Worm (Caenorhabditis elegans): ENCODE results near the gene D2007.1.
A peak's percentile ranks its signal among the peaks of the same experiment; 100 is the strongest.

D2007.1 gene

ce11 chrIII:8144574-8145065 lies 10.6 kb upstream of the D2007.1 start, which contains the start of the genes C14B9.8 and mrpl-18 (continued):
- TF ChIP-seq somi-1 (GFP tag; optimal IDR thresholded peaks at IDR 0.05) (no peak), K11D2.4 (GFP tag; IDR thresholded peaks at IDR 0.05) (0 out of 2 replicates have a peak, but pooled peaks have one; percentile 18), snpc-4 (GFP tag; optimal IDR thresholded peaks at IDR 0.05) (peak; percentile 8), snpc-4 (tag; optimal IDR thresholded peaks at IDR 0.05) (peak in 1 of 4 experiments; percentile 16), nhr-80 (tag; optimal IDR thresholded peaks at IDR 0.05) (no peak), tbp1 (GFP tag; optimal IDR thresholded peaks at IDR 0.05) (no peak), F23B12.7 (tag; optimal IDR thresholded peaks at IDR 0.05; ENCODE audit: insufficient read depth) (peak; percentile 16), nhr-120 (GFP tag; IDR thresholded peaks at IDR 0.05) (no peak), dox-1 (GFP tag; IDR thresholded peaks at IDR 0.05) (no peak), zim-3 (tag; optimal IDR thresholded peaks at IDR 0.05) (no peak), mel-28 (tag; optimal IDR thresholded peaks at IDR 0.05; ENCODE audit: borderline replicate concordance) (no peak), ceh-58 (GFP tag; IDR thresholded peaks at IDR 0.05) (no peak), ekl-4 (GFP tag; IDR thresholded peaks at IDR 0.05) (0 out of 2 replicates have a peak, but pooled peaks have one; percentile 32), rpc-1 (optimal IDR thresholded peaks at IDR 0.05) (no peak), rpc-1 (tag; optimal IDR thresholded peaks at IDR 0.05) (no peak), fkh-3 (tag; optimal IDR thresholded peaks at IDR 0.05) (no peak), lin-26 (GFP tag; IDR thresholded peaks at IDR 0.05) (no peak), mxl-1 (tag; optimal IDR thresholded peaks at IDR 0.05) (no peak), hrde-1 (tag; optimal IDR thresholded peaks at IDR 0.05; ENCODE audit: borderline replicate concordance) (no peak), F37B4.10 (GFP tag; IDR thresholded peaks at IDR 0.05) (no peak), ztf-3 (GFP tag; optimal IDR thresholded peaks at IDR 0.05) (no peak), ztf-18 (tag; optimal IDR thresholded peaks at IDR 0.05) (no peak), ccch-3 (GFP tag; optimal IDR thresholded peaks at IDR 0.05) (no peak), akir-1 (GFP tag; optimal IDR thresholded peaks at IDR 0.05) (no peak), nhr-179 (tag; optimal IDR thresholded peaks at IDR 0.05) (no peak), madf-10 (tag; optimal IDR thresholded peaks at IDR 0.05) (peak; percentile 1), nfya-1 (tag; optimal IDR thresholded peaks at IDR 0.05; ENCODE audit: borderline replicate concordance, insufficient read depth) (no peak), D2030.7 (GFP tag; IDR thresholded peaks at IDR 0.05) (peak; percentile 46; the same call in 1 of the 2 replicates), ztf-28 (GFP tag; IDR thresholded peaks at IDR 0.05) (no peak), athp-1 (tag; optimal IDR thresholded peaks at IDR 0.05) (no peak), F10E7.11 (tag; optimal IDR thresholded peaks at IDR 0.05) (no peak), nhr-27 (tag; optimal IDR thresholded peaks at IDR 0.05) (no peak), ztf-22 (GFP tag; optimal IDR thresholded peaks at IDR 0.05) (no peak), F55B11.4 (tag; optimal IDR thresholded peaks at IDR 0.05; ENCODE audit: borderline replicate concordance, insufficient read depth) (no peak), ceh-40 (GFP tag; IDR thresholded peaks at IDR 0.05) (no peak), hmg-1.2 (GFP tag; IDR thresholded peaks at IDR 0.05) (no peak), dpff-1 (tag; optimal IDR thresholded peaks at IDR 0.05) (no peak), nfya-2 (GFP tag; IDR thresholded peaks at IDR 0.05) (no peak), atf-7 (tag; optimal IDR thresholded peaks at IDR 0.05) (no peak), madf-8 (GFP tag; conservative IDR thresholded peaks at IDR 0.05) (no peak), cebp-2 (GFP tag; IDR thresholded peaks at IDR 0.05) (no peak)

- no peak for TF ChIP-seq egl-18 (GFP tag; IDR thresholded peaks at IDR 0.05)
- no peak for TF ChIP-seq bed-2 (GFP tag; IDR thresholded peaks at IDR 0.05)
- no peak for TF ChIP-seq him-1 (tag; optimal IDR thresholded peaks at IDR 0.05)
- TF ChIP-seq hsf-1 (GFP tag; IDR thresholded peaks at IDR 0.05), result 0 out of 2 replicates have a peak, but pooled peaks have one; percentile 30
- TF ChIP-seq egl-44 (GFP tag; IDR thresholded peaks at IDR 0.05), result no peak
- 0 out of 2 replicates have a peak, but pooled peaks have one; percentile 39 for TF ChIP-seq madf-3 (GFP tag; IDR thresholded peaks at IDR 0.05)
- TF ChIP-seq ceh-58 (GFP tag; IDR thresholded peaks at IDR 0.05), result no peak
- TF ChIP-seq B0336.3 (GFP tag; IDR thresholded peaks at IDR 0.05), result no peak
Observed at ce11 chrIII:8145971-8146370, 9.3 kb upstream of the D2007.1 start.
